Worm (Caenorhabditis elegans): ENCODE results near the gene F09E10.1.

Gene F09E10.1

ce11 chrX:1454385-1454784 lies 48.2 kb upstream of the F09E10.1 start (continued):
- TF ChIP-seq B0336.3 (GFP tag; IDR thresholded peaks at IDR 0.05) (peak; percentile 94), ztf-22 (GFP tag; optimal IDR thresholded peaks at IDR 0.05) (peak; percentile 72), ZK185.1 (tag; optimal IDR thresholded peaks at IDR 0.05; ENCODE audit: poor library complexity, severe bottlenecking) (peak; percentile 59), ceh-58 (GFP tag; IDR thresholded peaks at IDR 0.05) (no peak), snpc-1.1 (tag; optimal IDR thresholded peaks at IDR 0.05; ENCODE audit: insufficient read depth) (no peak), somi-1 (GFP tag; optimal IDR thresholded peaks at IDR 0.05) (peak; percentile 83), hlh-26 (GFP tag; conservative IDR thresholded peaks at IDR 0.05) (no peak), attf-5 (GFP tag; optimal IDR thresholded peaks at IDR 0.05) (peak; percentile 93), T07F8.4 (tag; optimal IDR thresholded peaks at IDR 0.05) (no peak), tlf-1 (GFP tag; optimal IDR thresholded peaks at IDR 0.05) (peak; percentile 57), ets-4 (GFP tag; optimal IDR thresholded peaks at IDR 0.05) (peak; percentile 91), F22D6.2 (tag; optimal IDR thresholded peaks at IDR 0.05) (peak; percentile 42), let-607 (tag; optimal IDR thresholded peaks at IDR 0.05) (peak; percentile 62 to 80), efl-1 (GFP tag; optimal IDR thresholded peaks at IDR 0.05) (no peak), lin-40 (tag; optimal IDR thresholded peaks at IDR 0.05) (peak; percentile 89), snpc-4 (GFP tag; optimal IDR thresholded peaks at IDR 0.05) (no peak), snpc-4 (tag; optimal IDR thresholded peaks at IDR 0.05) (peak in 2 of 4 experiments; percentile 52), attf-6 (GFP tag; IDR thresholded peaks at IDR 0.05) (no peak), C06A6.2 (GFP tag; conservative IDR thresholded peaks at IDR 0.05) (peak; percentile 81), F23B12.7 (tag; optimal IDR thresholded peaks at IDR 0.05; ENCODE audit: insufficient read depth) (peak; percentile 33), fkh-3 (tag; optimal IDR thresholded peaks at IDR 0.05) (no peak), hmg-20 (GFP tag; IDR thresholded peaks at IDR 0.05) (no peak), Y53F4B.3 (GFP tag; IDR thresholded peaks at IDR 0.05) (no peak), ztf-25 (GFP tag; IDR thresholded peaks at IDR 0.05) (no peak), K11D2.4 (GFP tag; IDR thresholded peaks at IDR 0.05) (peak; percentile 87), ztf-3 (GFP tag; optimal IDR thresholded peaks at IDR 0.05) (no peak), ceh-27 (GFP tag; optimal IDR thresholded peaks at IDR 0.05) (peak; percentile 87), rec-8 (tag; optimal IDR thresholded peaks at IDR 0.05) (no peak), Y95B8A.8 (GFP tag; IDR thresholded peaks at IDR 0.05) (peak; percentile 81; the same call in 1 of the 2 replicates), F57C9.4 (tag; optimal IDR thresholded peaks at IDR 0.05) (no peak), egl-18 (GFP tag; IDR thresholded peaks at IDR 0.05) (no peak), Y53G8AR.9 (GFP tag; conservative IDR thresholded peaks at IDR 0.05) (peak; percentile 81), tbp1 (GFP tag; optimal IDR thresholded peaks at IDR 0.05) (peak; percentile 60), let-526 (GFP tag; IDR thresholded peaks at IDR 0.05) (peak; percentile 81), hlh-12 (tag; optimal IDR thresholded peaks at IDR 0.05) (no peak), ceh-40 (GFP tag; IDR thresholded peaks at IDR 0.05) (no peak), dox-1 (GFP tag; IDR thresholded peaks at IDR 0.05) (peak; percentile 93), tbx-9 (tag; optimal IDR thresholded peaks at IDR 0.05; ENCODE audit: borderline replicate concordance) (no peak), D2030.7 (GFP tag; IDR thresholded peaks at IDR 0.05) (no peak), hrde-1 (tag; optimal IDR thresholded peaks at IDR 0.05; ENCODE audit: borderline replicate concordance) (no peak), ztf-6 (GFP tag; IDR thresholded peaks at IDR 0.05) (no peak), mxl-1 (tag; optimal IDR thresholded peaks at IDR 0.05) (no peak), unc-62 (GFP tag; optimal IDR thresholded peaks at IDR 0.05) (peak; percentile 78), lsy-27 (tag; optimal IDR thresholded peaks at IDR 0.05; ENCODE audit: borderline replicate concordance, insufficient read depth) (no peak), snpc-3.4 (tag; optimal IDR thresholded peaks at IDR 0.05) (no peak)
